Fruit fly (Drosophila melanogaster) whole organism, adult: Measurements from ENCODE around the gene CG32388.

Experiments
- CG14711 ChIP-seq: fragments of 200-800 bp; sonication (Bioruptor generic); optimal IDR thresholded peaks from 2 replicates; lab custom pipeline; 2018; ENCODE audit warnings: missing biosample characterization, mild to moderate bottlenecking, missing genetic modification characterization, moderate library complexity
- CG33017 ChIP-seq: fragments of 200-800 bp; sonication (Bioruptor generic); optimal IDR thresholded peaks from 2 replicates; lab custom pipeline; 2018; ENCODE audit warnings: missing biosample characterization, mild to moderate bottlenecking, missing genetic modification characterization, moderate library complexity
- CG5204 ChIP-seq: fragments of 200-800 bp; sonication (Bioruptor generic); optimal IDR thresholded peaks from 2 replicates; lab custom pipeline; 2016; ENCODE audit warnings: missing biosample characterization, missing genetic modification characterization
- CG7045 ChIP-seq: fragments of 200-800 bp; sonication (Bioruptor generic); optimal IDR thresholded peaks from 2 replicates; lab custom pipeline; 2017; ENCODE audit warnings: missing biosample characterization, mild to moderate bottlenecking, missing genetic modification characterization
- CG7101 ChIP-seq: fragments of 200-800 bp; sonication (Bioruptor generic); optimal IDR thresholded peaks from 2 replicates; lab custom pipeline; 2018; ENCODE audit warnings: missing biosample characterization, mild to moderate bottlenecking, missing genetic modification characterization, moderate library complexity
- Clk ChIP-seq: fragments of 200-800 bp; sonication (Bioruptor generic); optimal IDR thresholded peaks from 2 replicates; lab custom pipeline; 2017; ENCODE audit warnings: missing biosample characterization, missing genetic modification characterization
- Mnt ChIP-seq: fragments of 200-800 bp; sonication (Bioruptor generic); optimal IDR thresholded peaks from 2 replicates; lab custom pipeline; 2016; ENCODE audit warnings: missing biosample characterization, mild to moderate bottlenecking, missing genetic modification characterization
- cic ChIP-seq: fragments of 200-800 bp; sonication (Bioruptor generic); optimal IDR thresholded peaks from 2 replicates; lab custom pipeline; 2017; ENCODE audit warnings: missing biosample characterization, mild to moderate bottlenecking, missing genetic modification characterization, moderate library complexity
- cnc ChIP-seq, 2 experiments: fragments of >200 bp; optimal IDR thresholded peaks; 2 replicates each; lab custom pipeline; 2017
- kay ChIP-seq: fragments of 200-800 bp; sonication (Bioruptor generic); peaks from one replicate; lab custom pipeline; 2016; ENCODE audit warnings: missing biosample characterization, missing genetic modification characterization, borderline replicate concordance
- ovo ChIP-seq: fragments of 200-800 bp; sonication (Bioruptor generic); optimal IDR thresholded peaks from 2 replicates; lab custom pipeline; 2016; ENCODE audit warnings: missing biosample characterization, missing genetic modification characterization
- tj ChIP-seq: fragments of 200-800 bp; sonication (Bioruptor generic); optimal IDR thresholded peaks from 3 replicates; lab custom pipeline; 2017; ENCODE audit warnings: missing biosample characterization, mild to moderate bottlenecking, missing genetic modification characterization, moderate library complexity

DNA sequence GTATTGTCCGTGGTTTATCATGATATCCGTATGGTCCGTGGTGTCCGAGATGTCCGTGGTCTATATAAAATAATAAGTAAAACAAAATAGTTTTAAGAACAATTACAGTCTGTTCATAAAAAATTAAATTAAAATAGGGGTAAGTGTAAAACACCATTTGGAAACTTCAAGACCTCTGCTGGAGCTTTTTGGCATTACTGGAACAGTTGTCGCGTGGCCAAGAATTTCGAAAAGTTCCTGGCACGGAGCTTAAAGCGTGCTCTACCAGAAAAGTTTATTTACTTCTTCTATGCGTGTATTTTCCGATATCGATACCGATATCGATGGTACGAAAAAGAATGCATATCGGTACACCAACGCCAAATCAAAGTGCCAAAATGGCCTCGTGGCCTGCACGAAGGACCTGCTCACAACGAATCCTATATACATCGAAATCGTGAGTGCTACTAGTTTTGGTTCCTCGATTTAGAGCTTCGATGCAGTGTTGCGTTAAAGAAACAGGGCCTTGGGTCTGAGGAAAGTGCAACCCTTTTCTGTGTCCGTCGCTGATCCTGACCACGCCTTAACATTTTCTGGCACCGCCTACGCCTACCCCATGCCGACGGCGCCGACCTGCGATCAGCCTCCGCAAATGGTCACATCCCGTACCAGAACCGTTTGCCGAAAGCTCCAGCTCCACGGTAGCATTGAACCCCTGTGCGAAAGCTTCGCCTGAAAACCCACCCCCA is 42.1 kb downstream of the CG32388 start:
- TF ChIP-seq CG5204 (GFP tag; lab: Kevin White, UChicago), result no peak
- no peak for TF ChIP-seq kay (GFP tag; lab: Kevin White, UChicago)
- TF ChIP-seq Clk, result no peak
- TF ChIP-seq CG7101 (tag; lab: Kevin White, UChicago), result no peak
- TF ChIP-seq CG14711, result no peak
- TF ChIP-seq cnc (optimal IDR thresholded peaks at IDR 0.05; lab: Kevin White, UChicago), result no peak
- no peak for TF ChIP-seq ovo (GFP tag; lab: Kevin White, UChicago)
- TF ChIP-seq cic (GFP tag; lab: Kevin White, UChicago), result no peak
- TF ChIP-seq tj (GFP tag; lab: Kevin White, UChicago), result no peak
- TF ChIP-seq Mnt, result no peak
- TF ChIP-seq CG7045 (GFP tag; lab: Kevin White, UChicago), result no peak
- TF ChIP-seq CG33017, result no peak
